Fruit fly (Drosophila melanogaster) whole organism: ENCODE measurements around the gene sinu.
A peak's percentile ranks its signal among the peaks of the same experiment; 100 is the strongest.

Source experiments
- CG8478 ChIP-seq: fragments of >200 bp; optimal IDR thresholded peaks from 2 replicates; lab custom pipeline; 2018; ENCODE audit warnings: inconsistent platforms
- Dll ChIP-seq: fragments of >200 bp; optimal IDR thresholded peaks from 2 replicates; lab custom pipeline; 2017
- EcR ChIP-seq, 2 experiments: fragments of >200 bp; optimal IDR thresholded peaks; 2 replicates each; lab custom pipeline; 2017; ENCODE audit warnings: missing biosample characterization in 2 of 2, missing genetic modification characterization in 2 of 2, missing genetic modification reagents in 2 of 2
- pan ChIP-seq: fragments of >200 bp; optimal IDR thresholded peaks from 2 replicates; lab custom pipeline; 2017
- psq ChIP-seq: fragments of >200 bp; optimal IDR thresholded peaks from 2 replicates; lab custom pipeline; 2017
- usp ChIP-seq: fragments of >200 bp; optimal IDR thresholded peaks from 2 replicates; lab custom pipeline; 2017; ENCODE audit warnings: missing biosample characterization, missing genetic modification characterization, mixed read lengths

sinu gene

dm6 chr3L:5581542-5581941 lies 20.1 kb upstream of the sinu start:
- TF ChIP-seq Dll (lab: Kevin White, UChicago), result no peak
- TF ChIP-seq EcR (GFP tag; optimal IDR thresholded peaks at IDR 0.05; lab: Kevin White, UChicago), result no peak
- TF ChIP-seq pan, result no peak
- TF ChIP-seq psq, result no peak
- TF ChIP-seq usp (GFP tag; lab: Kevin White, UChicago), result no peak
- TF ChIP-seq CG8478, result no peak

dm6 chr3L:5580490-5581116 lies 19.2 kb upstream of the sinu start:
- TF ChIP-seq psq, result no peak
- no peak for TF ChIP-seq usp (GFP tag; lab: Kevin White, UChicago)
- no peak for TF ChIP-seq EcR (GFP tag; optimal IDR thresholded peaks at IDR 0.05; lab: Kevin White, UChicago)
- no peak for TF ChIP-seq Dll (lab: Kevin White, UChicago)
- TF ChIP-seq CG8478, result no peak
- no peak for TF ChIP-seq pan

- TF ChIP-seq Dll (lab: Kevin White, UChicago) (no peak), psq (no peak), pan (no peak), usp (GFP tag; lab: Kevin White, UChicago) (no peak), CG8478 (no peak), EcR (GFP tag; optimal IDR thresholded peaks at IDR 0.05; lab: Kevin White, UChicago) (no peak)
Observed at dm6 chr3L:5579762-5580161, 18.4 kb upstream of the sinu start.

dm6 chr3L:5578595-5578994 lies 17.2 kb upstream of the sinu start:
- TF ChIP-seq Dll (lab: Kevin White, UChicago) (no peak), EcR (GFP tag; optimal IDR thresholded peaks at IDR 0.05; lab: Kevin White, UChicago) (no peak), pan (no peak), psq (no peak), CG8478 (no peak), usp (GFP tag; lab: Kevin White, UChicago) (no peak)

- TF ChIP-seq Dll (lab: Kevin White, UChicago) (no peak), pan (no peak), CG8478 (no peak), psq (no peak), EcR (GFP tag; optimal IDR thresholded peaks at IDR 0.05; lab: Kevin White, UChicago) (no peak), usp (GFP tag; lab: Kevin White, UChicago) (no peak)
Observed at dm6 chr3L:5577250-5578138, 16.1 kb upstream of the sinu start, which contains the start of gene Msr-110. TSS of gene Msr-110 (minus strand) at chr3L:5577348.

- no peak for TF ChIP-seq EcR (GFP tag; optimal IDR thresholded peaks at IDR 0.05; lab: Kevin White, UChicago)
- TF ChIP-seq usp (GFP tag; lab: Kevin White, UChicago), result no peak
- TF ChIP-seq pan, result no peak
- no peak for TF ChIP-seq psq
- TF ChIP-seq CG8478, result no peak
- TF ChIP-seq Dll (lab: Kevin White, UChicago), result no peak
Observed at dm6 chr3L:5576543-5576942, 15.1 kb upstream of the sinu start.

dm6 chr3L:5575524-5575923 lies 14.1 kb upstream of the sinu start:
- TF ChIP-seq Dll (lab: Kevin White, UChicago) (no peak), usp (GFP tag; lab: Kevin White, UChicago) (no peak), EcR (GFP tag; optimal IDR thresholded peaks at IDR 0.05; lab: Kevin White, UChicago) (no peak), psq (no peak), CG8478 (no peak), pan (no peak)

dm6 chr3L:5571051-5571450 lies 9.7 kb upstream of the sinu start:
- peak; percentile 9 for TF ChIP-seq Dll (lab: Kevin White, UChicago)
- no peak for TF ChIP-seq pan

dm6 chr3L:5569724-5570123 lies 8.3 kb upstream of the sinu start:
- no peak for TF ChIP-seq CG8478
- TF ChIP-seq EcR (GFP tag; optimal IDR thresholded peaks at IDR 0.05; lab: Kevin White, UChicago), result no peak
- TF ChIP-seq usp (GFP tag; lab: Kevin White, UChicago), result no peak
- no peak for TF ChIP-seq Dll (lab: Kevin White, UChicago)
- no peak for TF ChIP-seq pan
- TF ChIP-seq psq, result no peak

dm6 chr3L:5568361-5568760 lies 7.0 kb upstream of the sinu start:
- TF ChIP-seq CG8478, result no peak
- TF ChIP-seq usp (GFP tag; lab: Kevin White, UChicago), result no peak

- TF ChIP-seq Dll (lab: Kevin White, UChicago) (no peak), psq (no peak), usp (GFP tag; lab: Kevin White, UChicago) (no peak), CG8478 (no peak), EcR (GFP tag; optimal IDR thresholded peaks at IDR 0.05; lab: Kevin White, UChicago) (no peak), pan (no peak)
Observed at dm6 chr3L:5565051-5565688, 3.8 kb upstream of the sinu start, which contains the start of gene bc10. TSS of gene bc10 (plus strand) at chr3L:5565231.
